Fruit fly (Drosophila melanogaster) S2 (cell line): Measurements from ENCODE around the gene Sfp93F.

ENCODE experiments used
- CG8478 ChIP-seq: fragments of >200 bp; optimal IDR thresholded peaks from 2 replicates; lab custom pipeline; 2018
- CTCF ChIP-seq, 2 experiments: fragments of >200 bp; optimal IDR thresholded peaks; 2 replicates each; lab custom pipeline; 2018

DNA sequence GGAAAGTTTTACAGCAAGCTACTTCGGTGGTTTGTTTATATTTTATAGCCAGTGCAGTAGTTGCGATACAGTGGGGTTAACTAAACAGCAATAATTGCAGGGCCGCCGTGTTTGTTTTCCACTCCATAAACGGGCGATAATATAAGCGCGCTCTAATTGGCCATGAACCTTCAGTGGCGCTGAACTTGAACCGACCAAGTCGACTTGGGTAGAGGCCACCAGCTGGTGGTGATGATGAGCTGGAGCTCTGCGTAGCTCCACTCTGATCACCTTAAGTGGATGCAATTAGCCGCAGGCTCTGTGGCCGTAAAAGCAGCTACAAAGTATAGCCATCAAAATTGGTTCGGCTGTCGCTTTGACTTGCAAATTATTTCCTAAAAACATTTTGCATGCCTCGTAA lies 44.0 kb upstream of the Sfp93F start:
- no peak for TF ChIP-seq CTCF (optimal IDR thresholded peaks at IDR 0.05; lab: Kevin White, UChicago)
- TF ChIP-seq CG8478 (lab: Kevin White, UChicago), result no peak
